Fruit fly (Drosophila melanogaster) whole organism, embryonic: ENCODE results near the gene her.
A peak's percentile ranks its signal among the peaks of the same experiment; 100 is the strongest.

Experiments used
- Antp ChIP-seq: fragments of 200-800 bp; sonication (Bioruptor generic); optimal IDR thresholded peaks from 3 replicates; lab custom pipeline; 2016; ENCODE audit warnings: missing biosample characterization, missing genetic modification characterization
- Awh ChIP-seq: fragments of 200-800 bp; sonication (Bioruptor generic); IDR thresholded peaks from 2 replicates; pipeline ENCODE4, ENCODE4 v1.3.6; 2022; ENCODE audit warnings: missing biosample characterization, missing genetic modification characterization
- Bdp1 ChIP-seq: fragments of 200-800 bp; sonication (Bioruptor generic); optimal IDR thresholded peaks from 3 replicates; lab custom pipeline; 2016; ENCODE audit warnings: missing biosample characterization, missing genetic modification characterization
- Blimp-1 ChIP-seq: fragments of 200-800 bp; sonication (Bioruptor generic); optimal IDR thresholded peaks from 3 replicates; lab custom pipeline; 2018; ENCODE audit warnings: missing biosample characterization, missing genetic modification characterization, mild to moderate bottlenecking, moderate library complexity, missing genetic modification reagents
- CG10209 ChIP-seq: fragments of 200-800 bp; sonication (Bioruptor generic); optimal IDR thresholded peaks from 3 replicates; lab custom pipeline; 2017; ENCODE audit warnings: missing biosample characterization, mild to moderate bottlenecking, missing genetic modification characterization, missing genetic modification reagents
- CG11560 ChIP-seq: fragments of 200-800 bp; sonication (Bioruptor generic); IDR thresholded peaks from 3 replicates; pipeline ENCODE4 v1.3.6; 2022; ENCODE audit warnings: missing biosample characterization, missing genetic modification characterization
- CG12942 ChIP-seq: fragments of 200-800 bp; sonication (Bioruptor generic); optimal IDR thresholded peaks from 3 replicates; lab custom pipeline; 2016; ENCODE audit warnings: missing biosample characterization, missing genetic modification characterization
- CG14014 ChIP-seq: fragments of 200-800 bp; sonication (Bioruptor generic); IDR thresholded peaks from 2 replicates; pipeline ENCODE4 v1.3.6; 2022; ENCODE audit warnings: missing biosample characterization, missing genetic modification characterization
- CG15514 ChIP-seq: fragments of 200-800 bp; sonication (Bioruptor generic); optimal IDR thresholded peaks from 3 replicates; lab custom pipeline; 2017; ENCODE audit warnings: missing biosample characterization, missing genetic modification characterization, mild to moderate bottlenecking, moderate library complexity, missing genetic modification reagents
- CG15696 ChIP-seq: fragments of 200-800 bp; sonication (Bioruptor generic); optimal IDR thresholded peaks from 2 replicates; lab custom pipeline; 2019; ENCODE audit warnings: missing biosample characterization, mild to moderate bottlenecking, missing genetic modification characterization, moderate library complexity
- CG17328 ChIP-seq: fragments of 200-800 bp; sonication (Bioruptor generic); IDR thresholded peaks from 2 replicates; pipeline ENCODE4 v1.3.6; 2022; ENCODE audit warnings: missing biosample characterization, missing genetic modification characterization
- CG17385 ChIP-seq: fragments of 200-800 bp; sonication (Bioruptor generic); optimal IDR thresholded peaks from 3 replicates; lab custom pipeline; 2018; ENCODE audit warnings: missing biosample characterization, mild to moderate bottlenecking, missing genetic modification characterization
- CG17612 ChIP-seq: fragments of 200-800 bp; sonication (Bioruptor generic); IDR thresholded peaks from 2 replicates; pipeline ENCODE4 v1.3.6; 2022; ENCODE audit warnings: missing biosample characterization, missing genetic modification characterization
- CG18764 ChIP-seq: fragments of 200-800 bp; sonication (Bioruptor generic); optimal IDR thresholded peaks from 3 replicates; lab custom pipeline; 2016; ENCODE audit warnings: missing biosample characterization, missing genetic modification characterization
- CG31365 ChIP-seq: fragments of 200-800 bp; sonication (Bioruptor generic); optimal IDR thresholded peaks from 2 replicates; lab custom pipeline; 2018; ENCODE audit warnings: missing biosample characterization, mild to moderate bottlenecking, missing genetic modification characterization
- CG31441 ChIP-seq: fragments of 200-800 bp; sonication (Bioruptor generic); IDR thresholded peaks from 2 replicates; pipeline ENCODE4 v1.3.6; 2022; ENCODE audit warnings: missing biosample characterization, missing genetic modification characterization
- CG4328 ChIP-seq: fragments of 200-800 bp; sonication (Bioruptor generic); optimal IDR thresholded peaks from 3 replicates; lab custom pipeline; 2017; ENCODE audit warnings: missing biosample characterization, missing genetic modification reagents, missing genetic modification characterization
- CG5953 ChIP-seq: fragments of 200-800 bp; sonication (Bioruptor generic); IDR thresholded peaks from 2 replicates; pipeline ENCODE4 v1.3.6; 2022; ENCODE audit warnings: missing biosample characterization, missing genetic modification characterization
- CG6254 ChIP-seq: fragments of 200-800 bp; sonication (Bioruptor generic); optimal IDR thresholded peaks from 3 replicates; lab custom pipeline; 2017; ENCODE audit warnings: mild to moderate bottlenecking, missing biosample characterization, missing genetic modification reagents, missing genetic modification characterization
- CG6654 ChIP-seq: fragments of 200-800 bp; sonication (Bioruptor generic); optimal IDR thresholded peaks from 2 replicates; lab custom pipeline; 2017; ENCODE audit warnings: missing biosample characterization, mild to moderate bottlenecking, missing genetic modification characterization
- CTCF ChIP-seq: fragments of 200-800 bp; sonication (Bioruptor generic); optimal IDR thresholded peaks from 2 replicates; lab custom pipeline; 2017; ENCODE audit warnings: missing biosample characterization, mild to moderate bottlenecking, missing genetic modification characterization, moderate library complexity
- CrebB ChIP-seq: fragments of 200-800 bp; sonication (Bioruptor generic); optimal IDR thresholded peaks from 3 replicates; lab custom pipeline; 2018; ENCODE audit warnings: missing biosample characterization, mild to moderate bottlenecking, missing genetic modification characterization
- Doc3 ChIP-seq: fragments of 200-800 bp; sonication (Bioruptor generic); IDR thresholded peaks from 3 replicates; pipeline ENCODE4 v1.3.6; 2022; ENCODE audit warnings: missing biosample characterization, missing genetic modification characterization; ENCODE audit not compliant: partially characterized antibody
- Dref ChIP-seq: fragments of 200-800 bp; sonication (Bioruptor generic); IDR thresholded peaks from 2 replicates; pipeline ENCODE4 v1.3.6; 2022; ENCODE audit warnings: missing biosample characterization, missing genetic modification characterization
- Elba2 ChIP-seq: fragments of 200-800 bp; sonication (Bioruptor generic); optimal IDR thresholded peaks from 3 replicates; lab custom pipeline; 2016; ENCODE audit warnings: missing biosample characterization, missing genetic modification characterization
- Fer1 ChIP-seq: fragments of 200-800 bp; sonication (Bioruptor generic); optimal IDR thresholded peaks from 2 replicates; lab custom pipeline; 2017; ENCODE audit warnings: missing biosample characterization, mild to moderate bottlenecking, missing genetic modification characterization
- HLHmδ ChIP-seq: fragments of 200-800 bp; sonication (Bioruptor generic); optimal IDR thresholded peaks from 2 replicates; lab custom pipeline; 2018; ENCODE audit warnings: missing biosample characterization, mild to moderate bottlenecking, missing genetic modification characterization, moderate library complexity
- Hey ChIP-seq: fragments of 200-800 bp; sonication (Bioruptor generic); optimal IDR thresholded peaks from 3 replicates; lab custom pipeline; 2018; ENCODE audit warnings: missing biosample characterization, mild to moderate bottlenecking, missing genetic modification characterization
- Hr39 ChIP-seq: fragments of >200 bp; optimal IDR thresholded peaks from 2 replicates; lab custom pipeline; 2017
- Kr ChIP-seq: fragments of 200-800 bp; sonication (Bioruptor generic); optimal IDR thresholded peaks from 2 replicates; lab custom pipeline; 2017; ENCODE audit warnings: missing biosample characterization, mild to moderate bottlenecking, missing genetic modification characterization
- Lhr ChIP-seq: fragments of 200-800 bp; sonication (Bioruptor generic); optimal IDR thresholded peaks from 3 replicates; lab custom pipeline; 2017; ENCODE audit warnings: mild to moderate bottlenecking, missing biosample characterization, missing genetic modification reagents, missing genetic modification characterization
- Mad ChIP-seq: fragments of 200-800 bp; sonication (Bioruptor generic); optimal IDR thresholded peaks from 2 replicates; lab custom pipeline; 2016; ENCODE audit warnings: missing biosample characterization, missing genetic modification characterization
- Mes4 ChIP-seq: fragments of 200-800 bp; sonication (Bioruptor generic); optimal IDR thresholded peaks from 2 replicates; lab custom pipeline; 2016; ENCODE audit warnings: missing biosample characterization, missing genetic modification characterization
- Neu2 ChIP-seq: fragments of 200-800 bp; sonication (Bioruptor generic); optimal IDR thresholded peaks from 3 replicates; lab custom pipeline; 2016; ENCODE audit warnings: missing biosample characterization, missing genetic modification characterization, borderline replicate concordance
- Poxn ChIP-seq: fragments of 200-800 bp; sonication (Bioruptor generic); IDR thresholded peaks from 2 replicates; pipeline ENCODE4 v1.3.6; 2022; ENCODE audit warnings: missing biosample characterization, missing genetic modification characterization
- Usf ChIP-seq: fragments of 200-800 bp; sonication (Bioruptor generic); optimal IDR thresholded peaks from 2 replicates; lab custom pipeline; 2017; ENCODE audit warnings: missing genotype, missing biosample characterization, missing genetic modification characterization
- amos ChIP-seq: fragments of 200-800 bp; sonication (Bioruptor generic); IDR thresholded peaks from 2 replicates; pipeline ENCODE4 v1.3.6; 2022; ENCODE audit warnings: missing biosample characterization, missing genetic modification characterization; ENCODE audit not compliant: partially characterized antibody
- az2 ChIP-seq: fragments of 200-800 bp; sonication (Bioruptor generic); optimal IDR thresholded peaks from 3 replicates; lab custom pipeline; 2016; ENCODE audit warnings: missing biosample characterization, missing genetic modification characterization
- dati ChIP-seq: fragments of 200-800 bp; sonication (Bioruptor generic); IDR thresholded peaks from 2 replicates; pipeline ENCODE4 v1.3.6; 2022; ENCODE audit warnings: missing biosample characterization, missing genetic modification characterization
- fd96Cb ChIP-seq: fragments of 200-800 bp; sonication (Bioruptor generic); optimal IDR thresholded peaks from 2 replicates; lab custom pipeline; 2018; ENCODE audit warnings: missing biosample characterization, mild to moderate bottlenecking, missing genetic modification characterization, moderate library complexity
- ind ChIP-seq: fragments of 200-800 bp; sonication (Bioruptor generic); optimal IDR thresholded peaks from 3 replicates; lab custom pipeline; 2016; ENCODE audit warnings: missing biosample characterization, missing genetic modification characterization
- inv ChIP-seq: fragments of 200-800 bp; sonication (Bioruptor generic); IDR thresholded peaks from 2 replicates; pipeline ENCODE4 v1.3.6; 2022; ENCODE audit warnings: missing biosample characterization, missing genetic modification characterization; ENCODE audit not compliant: partially characterized antibody
- jigr1 ChIP-seq: fragments of 200-800 bp; sonication (Bioruptor generic); IDR thresholded peaks from 3 replicates; pipeline ENCODE4 v1.3.6; 2022; ENCODE audit warnings: missing biosample characterization, missing genetic modification characterization
- pb ChIP-seq: fragments of 200-800 bp; sonication (Bioruptor generic); optimal IDR thresholded peaks from 3 replicates; lab custom pipeline; 2016; ENCODE audit warnings: missing biosample characterization, missing genetic modification characterization
- sc ChIP-seq, 3 experiments: fragments of >200 bp in 2 of 3; fragments of 200-800 bp in 1 of 3; sonication (Bioruptor generic) in 1 of 3; optimal IDR thresholded peaks; 2 replicates in 2 of 3; 3 replicates in 1 of 3; lab custom pipeline; 2017; ENCODE audit warnings: mild to moderate bottlenecking in 1 of 3, missing biosample characterization in 1 of 3, missing genetic modification characterization in 1 of 3, missing genetic modification reagents in 1 of 3
- sim ChIP-seq: fragments of 200-800 bp; sonication (Bioruptor generic); IDR thresholded peaks from 2 replicates; pipeline ENCODE4 v1.3.6; 2022; ENCODE audit warnings: missing biosample characterization, missing genetic modification characterization
- sob ChIP-seq: fragments of 200-800 bp; sonication (Bioruptor generic); IDR thresholded peaks from 2 replicates; pipeline ENCODE4 v1.3.6; 2022; ENCODE audit warnings: missing biosample characterization, missing genetic modification characterization
- stwl ChIP-seq: fragments of 200-800 bp; sonication (Bioruptor generic); optimal IDR thresholded peaks from 3 replicates; lab custom pipeline; 2018; ENCODE audit warnings: missing biosample characterization, mild to moderate bottlenecking, missing genetic modification characterization, moderate library complexity
- wek ChIP-seq: fragments of 200-800 bp; sonication (Bioruptor generic); optimal IDR thresholded peaks from 3 replicates; lab custom pipeline; 2018; ENCODE audit warnings: missing biosample characterization, mild to moderate bottlenecking, missing genetic modification characterization, moderate library complexity

Gene her

dm6 chr2L:16715841-16716701, 39.1 kb downstream of the her start, which contains the start of the genes Cyt-c-d and CG31808 (continued):
- TF ChIP-seq Bdp1 (peak; percentile 85), CG6654 (GFP tag; lab: Kevin White, UChicago) (peak; percentile 88), Elba2 (GFP tag; lab: Kevin White, UChicago) (no peak), sim (GFP tag; lab: Robert Waterston, UW) (peak; percentile 93), Antp (GFP tag; lab: Kevin White, UChicago) (peak; percentile 77), Usf (peak; percentile 75), Kr (GFP tag; lab: Kevin White, UChicago) (peak; percentile 71), CG11560 (tag; lab: Robert Waterston, UW) (peak; percentile 89), Hr39 (lab: Kevin White, UChicago) (no peak), CG17612 (GFP tag; lab: Robert Waterston, UW) (peak; percentile 85), Hey (tag; lab: Kevin White, UChicago) (peak; percentile 72), ind (GFP tag; lab: Kevin White, UChicago) (peak; percentile 95), Poxn (GFP tag; lab: Robert Waterston, UW) (peak; percentile 74), Fer1 (GFP tag; lab: Kevin White, UChicago) (peak; percentile 97), CG18764 (GFP tag; lab: Kevin White, UChicago) (peak; percentile 94), CTCF (peak; percentile 71), inv (GFP tag; lab: Robert Waterston, UW) (no peak), CG10209 (GFP tag; lab: Kevin White, UChicago) (peak; percentile 98), CG17385 (GFP tag; lab: Kevin White, UChicago) (peak; percentile 94), Neu2 (GFP tag; lab: Kevin White, UChicago) (no peak), amos (GFP tag; lab: Robert Waterston, UW) (no peak; the same call in 1 of the 2 replicates), CG17328 (GFP tag; lab: Robert Waterston, UW) (peak; percentile 99), sob (peak; percentile 98), Blimp-1 (GFP tag; lab: Kevin White, UChicago) (peak; percentile 97), CG5953 (GFP tag; lab: Robert Waterston, UW) (peak; percentile 96), Awh (GFP tag; lab: Robert Waterston, UW) (peak; percentile 98), CG12942 (peak; percentile 95), Mad (peak; percentile 94), CG31365 (peak; percentile 72), az2 (peak; percentile 98), CrebB (tag; lab: Kevin White, UChicago) (peak; percentile 95), fd96Cb (tag; lab: Kevin White, UChicago) (peak; percentile 98), wek (GFP tag; lab: Kevin White, UChicago) (peak; percentile 84), Doc3 (GFP tag; lab: Robert Waterston, UW) (no peak), CG6254 (GFP tag; lab: Kevin White, UChicago) (peak; percentile 96), HLHmδ (GFP tag; lab: Kevin White, UChicago) (peak; percentile 64), Dref (GFP tag; lab: Robert Waterston, UW) (no peak), pb (GFP tag; lab: Kevin White, UChicago) (peak; percentile 71), stwl (tag; lab: Kevin White, UChicago) (peak; percentile 47), CG4328 (GFP tag; lab: Kevin White, UChicago) (peak; percentile 91), dati (peak; percentile 90), CG15696 (tag; lab: Kevin White, UChicago) (peak; percentile 77), sc (optimal IDR thresholded peaks at IDR 0.05; lab: Kevin White, UChicago) (no peak), sc (GFP tag; optimal IDR thresholded peaks at IDR 0.05; lab: Kevin White, UChicago) (peak; percentile 97), CG31441 (peak; percentile 95), Mes4 (GFP tag; lab: Kevin White, UChicago) (peak; percentile 94), jigr1 (GFP tag; lab: Robert Waterston, UW) (peak; percentile 96), CG14014 (GFP tag; lab: Robert Waterston, UW) (peak; percentile 96), Lhr (GFP tag; lab: Kevin White, UChicago) (peak; percentile 94), CG15514 (GFP tag; lab: Kevin White, UChicago) (peak; percentile 88)
